Worm (Caenorhabditis elegans): Measurements from ENCODE around the gene W02B3.4.

W02B3.4 gene

ce11 chrIII:675413-675812 is 7.8 kb downstream of the W02B3.4 start:
- TF ChIP-seq unc-55 (GFP tag; optimal IDR thresholded peaks at IDR 0.05) (peak; percentile 27), C34F6.9 (tag; optimal IDR thresholded peaks at IDR 0.05) (peak; percentile 60), lsy-2 (tag; optimal IDR thresholded peaks at IDR 0.05) (peak in 1 of 2 experiments; percentile 20), R02D3.7 (tag; optimal IDR thresholded peaks at IDR 0.05) (no peak), F13H6.1 (tag; optimal IDR thresholded peaks at IDR 0.05) (peak; percentile 21), mdl-1 (tag; optimal IDR thresholded peaks at IDR 0.05) (no peak), zag-1 (tag; optimal IDR thresholded peaks at IDR 0.05) (no peak), egl-27 (tag; optimal IDR thresholded peaks at IDR 0.05) (no peak), fos-1 (tag; optimal IDR thresholded peaks at IDR 0.05) (no peak)

ce11 chrIII:670994-671393 is 12.2 kb downstream of the W02B3.4 start:
- TF ChIP-seq lsy-2 (tag; optimal IDR thresholded peaks at IDR 0.05) (peak; percentile 45 to 68), lin-11 (tag; optimal IDR thresholded peaks at IDR 0.05) (peak; percentile 87), elt-1 (tag; optimal IDR thresholded peaks at IDR 0.05) (no peak), nhr-6 (tag; optimal IDR thresholded peaks at IDR 0.05) (peak; percentile 9), egl-27 (tag; optimal IDR thresholded peaks at IDR 0.05) (peak; percentile 58), peb-1 (tag; optimal IDR thresholded peaks at IDR 0.05) (no peak), lin-13 (GFP tag; optimal IDR thresholded peaks at IDR 0.05) (peak; percentile 22), ztf-11 (tag; optimal IDR thresholded peaks at IDR 0.05) (no peak), unc-55 (GFP tag; optimal IDR thresholded peaks at IDR 0.05) (peak; percentile 82), mab-5 (tag; optimal IDR thresholded peaks at IDR 0.05) (peak; percentile 14), nhr-12 (tag; optimal IDR thresholded peaks at IDR 0.05) (no peak), skn-1 (tag; optimal IDR thresholded peaks at IDR 0.05) (no peak), C34F6.9 (tag; optimal IDR thresholded peaks at IDR 0.05) (peak; percentile 73), fos-1 (tag; optimal IDR thresholded peaks at IDR 0.05) (peak; percentile 25), nhr-10 (tag; optimal IDR thresholded peaks at IDR 0.05) (no peak), Y55F3AM.14 (GFP tag; optimal IDR thresholded peaks at IDR 0.05) (peak; percentile 34), F13H6.1 (tag; optimal IDR thresholded peaks at IDR 0.05) (peak; percentile 69), zag-1 (tag; optimal IDR thresholded peaks at IDR 0.05) (peak; percentile 83), sma-9 (GFP tag; optimal IDR thresholded peaks at IDR 0.05) (peak; percentile 46), sma-9 (tag; optimal IDR thresholded peaks at IDR 0.05) (no peak), mbf-1 (tag; optimal IDR thresholded peaks at IDR 0.05) (no peak), elt-3 (tag; optimal IDR thresholded peaks at IDR 0.05) (no peak), crh-2 (tag; optimal IDR thresholded peaks at IDR 0.05) (peak; percentile 63), nhr-129 (tag; optimal IDR thresholded peaks at IDR 0.05) (peak; percentile 44), ceh-82 (tag; optimal IDR thresholded peaks at IDR 0.05) (no peak), mdl-1 (tag; optimal IDR thresholded peaks at IDR 0.05) (peak; percentile 1 to 69)

DNA sequence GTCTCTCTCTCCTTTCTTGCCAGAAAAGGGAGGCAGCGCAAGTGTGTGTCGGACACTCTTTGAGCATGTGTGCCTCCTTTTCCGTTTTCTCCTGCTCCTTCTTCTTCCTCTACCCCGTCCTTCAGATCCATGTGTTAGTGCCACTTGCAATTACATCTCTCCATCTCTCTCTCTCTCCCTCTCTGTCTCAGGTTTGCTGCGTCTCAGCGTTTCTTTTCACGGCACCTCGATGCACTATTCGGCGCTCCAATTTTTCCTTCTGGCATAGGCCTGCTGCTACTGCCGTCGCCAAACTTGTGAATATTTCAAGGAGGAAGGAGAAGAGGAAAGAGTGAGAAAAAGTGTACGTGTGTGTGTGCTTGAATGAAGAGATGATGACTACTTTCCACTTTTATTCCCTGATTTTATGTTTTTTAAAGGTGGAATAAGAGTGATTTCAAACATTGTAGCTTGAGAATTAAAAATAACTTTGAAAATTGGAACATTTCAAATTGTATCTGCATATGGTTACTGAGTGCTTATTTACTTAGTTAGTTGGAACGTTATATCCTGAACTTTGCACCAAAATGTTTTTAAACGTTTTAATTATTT is 14.8 kb downstream of the W02B3.4 start, which contains the start of gene W02B3.3:
Gene W02B3.3 (minus strand): TSS at position 131 of the 591 bp plus-strand sequence.
- peak; percentile 92 for TF ChIP-seq nhr-129 (tag; optimal IDR thresholded peaks at IDR 0.05)
- no peak for TF ChIP-seq nhr-10 (tag; optimal IDR thresholded peaks at IDR 0.05)
- TF ChIP-seq ZK546.5 (tag; optimal IDR thresholded peaks at IDR 0.05), result no peak
- no peak for TF ChIP-seq nhr-77 (tag; optimal IDR thresholded peaks at IDR 0.05)
- TF ChIP-seq snpc-4 (tag; optimal IDR thresholded peaks at IDR 0.05), result peak; percentile 29
- TF ChIP-seq sem-4 (tag; optimal IDR thresholded peaks at IDR 0.05), result no peak
- no peak for TF ChIP-seq ceh-82 (tag; optimal IDR thresholded peaks at IDR 0.05)
- no peak for TF ChIP-seq blmp-1 (tag; optimal IDR thresholded peaks at IDR 0.05; ENCODE audit: insufficient read depth)
- TF ChIP-seq mab-5 (tag; optimal IDR thresholded peaks at IDR 0.05), result no peak
- no peak for TF ChIP-seq nhr-11 (tag; optimal IDR thresholded peaks at IDR 0.05)
- no peak for TF ChIP-seq gmeb-1 (tag; optimal IDR thresholded peaks at IDR 0.05)
- TF ChIP-seq R02D3.7 (tag; optimal IDR thresholded peaks at IDR 0.05), result no peak
- no peak for TF ChIP-seq unc-39 (tag; optimal IDR thresholded peaks at IDR 0.05)
- no peak for TF ChIP-seq nhr-12 (tag; optimal IDR thresholded peaks at IDR 0.05)
- peak; percentile 63 for TF ChIP-seq sma-9 (GFP tag; optimal IDR thresholded peaks at IDR 0.05)
- TF ChIP-seq sma-9 (tag; optimal IDR thresholded peaks at IDR 0.05), result no peak
- TF ChIP-seq nhr-6 (tag; optimal IDR thresholded peaks at IDR 0.05), result peak; percentile 50
- TF ChIP-seq zag-1 (tag; optimal IDR thresholded peaks at IDR 0.05), result peak; percentile 90
- TF ChIP-seq ama-1 (optimal IDR thresholded peaks at IDR 0.05), result no peak
- peak; percentile 41 for TF ChIP-seq ztf-4 (tag; optimal IDR thresholded peaks at IDR 0.05)
- TF ChIP-seq ztf-11 (tag; optimal IDR thresholded peaks at IDR 0.05), result no peak
- no peak for TF ChIP-seq ztf-1 (GFP tag; conservative IDR thresholded peaks at IDR 0.05)
- peak; percentile 11 for TF ChIP-seq fos-1 (tag; optimal IDR thresholded peaks at IDR 0.05)
- no peak for TF ChIP-seq nhr-21 (tag; optimal IDR thresholded peaks at IDR 0.05)
- no peak for TF ChIP-seq skn-1 (tag; optimal IDR thresholded peaks at IDR 0.05)
- no peak for TF ChIP-seq elt-3 (tag; optimal IDR thresholded peaks at IDR 0.05)
- peak; percentile 65 for TF ChIP-seq crh-2 (tag; optimal IDR thresholded peaks at IDR 0.05)
- peak; percentile 17 to 74 for TF ChIP-seq lsy-2 (tag; optimal IDR thresholded peaks at IDR 0.05)
- no peak for TF ChIP-seq lin-13 (GFP tag; optimal IDR thresholded peaks at IDR 0.05)
- TF ChIP-seq nhr-237 (tag; optimal IDR thresholded peaks at IDR 0.05), result no peak
- peak; percentile 97 for TF ChIP-seq unc-55 (GFP tag; optimal IDR thresholded peaks at IDR 0.05)
- peak; percentile 68 for TF ChIP-seq egl-27 (tag; optimal IDR thresholded peaks at IDR 0.05)
- no peak for TF ChIP-seq nhr-23 (tag; optimal IDR thresholded peaks at IDR 0.05)
- TF ChIP-seq lin-39 (tag; optimal IDR thresholded peaks at IDR 0.05), result no peak
- peak; percentile 35 for TF ChIP-seq lin-11 (tag; optimal IDR thresholded peaks at IDR 0.05)
- no peak for TF ChIP-seq sma-3 (GFP tag; optimal IDR thresholded peaks at IDR 0.05)
- no peak for TF ChIP-seq peb-1 (tag; optimal IDR thresholded peaks at IDR 0.05)
- TF ChIP-seq mbf-1 (tag; optimal IDR thresholded peaks at IDR 0.05), result no peak
- TF ChIP-seq aly-2 (tag; optimal IDR thresholded peaks at IDR 0.05), result no peak
- TF ChIP-seq ceh-16 (tag; optimal IDR thresholded peaks at IDR 0.05), result no peak
- peak; percentile 27 for TF ChIP-seq alr-1 (tag; optimal IDR thresholded peaks at IDR 0.05)
- peak; percentile 90 for TF ChIP-seq C34F6.9 (tag; optimal IDR thresholded peaks at IDR 0.05)
